Worm (Caenorhabditis elegans) whole organism, late embryonic: ENCODE measurements around the gene C15F1.1.

Experiments
- ceh-9 ChIP-seq: sonication (generic microtip); optimal IDR thresholded peaks from 2 replicates; lab custom pipeline; 2016; ENCODE audit warnings: mild to moderate bottlenecking, missing genetic modification characterization, inconsistent platforms, missing compliant biosample characterization
- che-1 ChIP-seq: sonication (generic microtip); optimal IDR thresholded peaks from 2 replicates; lab custom pipeline; 2016; ENCODE audit warnings: mild to moderate bottlenecking, missing genetic modification characterization, missing compliant biosample characterization
- fkh-10 ChIP-seq: fragments of 150-350 bp; optimal IDR thresholded peaks from 2 replicates; lab custom pipeline; 2014; ENCODE audit warnings: missing biosample characterization, missing genetic modification reagents, missing genetic modification characterization
- hlh-30 ChIP-seq: sonication (generic microtip); optimal IDR thresholded peaks from 2 replicates; lab custom pipeline; 2017; ENCODE audit warnings: antibody characterized with exemption, missing genetic modification characterization, missing compliant biosample characterization; ENCODE audit not compliant: insufficient read depth
- hlh-6 ChIP-seq: sonication (generic microtip); optimal IDR thresholded peaks from 2 replicates; lab custom pipeline; 2016; ENCODE audit warnings: missing genotype, missing genetic modification characterization, missing compliant biosample characterization
- pag-3 ChIP-seq: sonication (generic microtip); optimal IDR thresholded peaks from 2 replicates; lab custom pipeline; 2016; ENCODE audit warnings: missing compliant biosample characterization, missing genetic modification characterization, borderline replicate concordance
- pqm-1 ChIP-seq: sonication (generic microtip); optimal IDR thresholded peaks from 2 replicates; lab custom pipeline; 2016; ENCODE audit warnings: missing genetic modification characterization, missing compliant biosample characterization
- pros-1 ChIP-seq: fragments of 150-350 bp; optimal IDR thresholded peaks from 2 replicates; lab custom pipeline; 2014; ENCODE audit warnings: missing biosample characterization, missing genetic modification reagents, missing genetic modification characterization

DNA sequence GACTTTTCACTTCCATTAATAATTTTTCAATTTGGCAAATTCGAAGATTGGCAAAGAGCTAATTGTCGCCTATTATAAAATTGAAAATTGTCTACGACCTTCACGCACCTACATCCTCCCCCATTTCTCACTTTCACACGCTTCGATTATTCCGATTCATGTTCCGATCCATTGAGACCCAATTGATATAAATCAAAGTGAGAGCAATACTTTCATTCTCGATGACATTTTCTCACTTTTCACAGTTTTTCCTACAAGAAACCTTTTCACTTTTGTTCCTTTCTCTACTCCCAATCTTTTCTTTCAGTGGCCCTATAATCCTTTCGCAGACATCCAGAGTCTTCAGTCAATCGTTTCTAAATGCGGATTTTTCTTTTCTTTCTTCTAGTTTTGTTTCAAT, 10.0 kb upstream of the C15F1.1 start, which contains the start of gene C15F1.2:
- TF ChIP-seq pag-3 (tag; lab: Kevin White, UChicago) (no peak), hlh-30 (tag; lab: Kevin White, UChicago) (no peak), fkh-10 (no peak), che-1 (no peak), ceh-9 (tag; lab: Kevin White, UChicago) (no peak), pros-1 (tag; lab: Kevin White, UChicago) (no peak), pqm-1 (no peak), hlh-6 (tag; lab: Kevin White, UChicago) (no peak)
